Worm (Caenorhabditis elegans) whole organism, mixed stage, embryonic: Measurements from ENCODE around the gene cav-1.

ENCODE experiments used
- elt-1 ChIP-seq: sonication (generic microtip); optimal IDR thresholded peaks from 2 replicates; lab custom pipeline; 2017; ENCODE audit warnings: missing genetic modification characterization, mild to moderate bottlenecking, missing compliant biosample characterization, antibody characterized with exemption, moderate library complexity, borderline replicate concordance; ENCODE audit not compliant: insufficient read depth
- mab-5 ChIP-seq: fragments of 150-350 bp; optimal IDR thresholded peaks from 2 replicates; lab custom pipeline; 2014; ENCODE audit warnings: missing biosample characterization, missing genetic modification characterization
- nhr-12 ChIP-seq: fragments of 150-350 bp; optimal IDR thresholded peaks from 2 replicates; lab custom pipeline; 2014; ENCODE audit warnings: missing biosample characterization, missing genetic modification characterization
- nhr-2 ChIP-seq: fragments of 150-350 bp; optimal IDR thresholded peaks from 2 replicates; lab custom pipeline; 2014; ENCODE audit warnings: missing biosample characterization, missing genetic modification characterization
- nhr-237 ChIP-seq: fragments of 150-350 bp; optimal IDR thresholded peaks from 2 replicates; lab custom pipeline; 2014; ENCODE audit warnings: missing biosample characterization, missing genetic modification characterization
- nhr-28 ChIP-seq: fragments of 150-350 bp; optimal IDR thresholded peaks from 2 replicates; lab custom pipeline; 2014; ENCODE audit warnings: missing biosample characterization, missing genetic modification characterization
- nhr-76 ChIP-seq: sonication (generic microtip); optimal IDR thresholded peaks from 2 replicates; lab custom pipeline; 2017; ENCODE audit warnings: missing biosample characterization, missing genetic modification characterization
- unc-62 ChIP-seq: fragments of 150-350 bp; optimal IDR thresholded peaks from 2 replicates; lab custom pipeline; 2014; ENCODE audit warnings: missing biosample characterization, missing genetic modification reagents, missing genetic modification characterization

- TF ChIP-seq nhr-76 (tag; lab: Kevin White, UChicago) (no peak), nhr-237 (tag; lab: Kevin White, UChicago) (no peak), mab-5 (no peak), nhr-12 (tag; lab: Kevin White, UChicago) (no peak), nhr-2 (tag; lab: Kevin White, UChicago) (no peak), nhr-28 (tag; lab: Kevin White, UChicago) (no peak), elt-1 (tag; lab: Kevin White, UChicago) (no peak), unc-62 (GFP tag; lab: Kevin White, UChicago) (no peak)
These were observed 24.2 kb downstream of the cav-1 start, which contains the start of gene pis-1 for ce11 chrIV:9796494-9796893.
